Fruit fly (Drosophila melanogaster) S2 (cell line): ENCODE data around the gene Smg6.

Experiments
- CG8478 ChIP-seq: fragments of >200 bp; optimal IDR thresholded peaks from 2 replicates; lab custom pipeline; 2018
- CTCF ChIP-seq, 2 experiments: fragments of >200 bp; optimal IDR thresholded peaks; 2 replicates each; lab custom pipeline; 2018

- TF ChIP-seq CTCF (optimal IDR thresholded peaks at IDR 0.05; lab: Kevin White, UChicago): no peak
- TF ChIP-seq CG8478 (lab: Kevin White, UChicago): no peak
Observed at dm6 chr3R:25039028-25039476, 5.8 kb upstream of the Smg6 start, which contains the start of the genes Ythdf and bai.
